Fruit fly (Drosophila melanogaster) whole organism, embryonic: ENCODE measurements around the gene CG33941.

Experiments used
- B-H2 ChIP-seq: fragments of 200-800 bp; sonication (Bioruptor generic); optimal IDR thresholded peaks from 2 replicates; lab custom pipeline; 2018; ENCODE audit warnings: missing biosample characterization, mild to moderate bottlenecking, missing genetic modification characterization
- BEAF-32 ChIP-seq: fragments of 200-800 bp; sonication (Bioruptor generic); optimal IDR thresholded peaks from 3 replicates; lab custom pipeline; 2017; ENCODE audit warnings: missing biosample characterization, missing genetic modification characterization, mild to moderate bottlenecking, moderate library complexity, missing genetic modification reagents
- CG10366 ChIP-seq: fragments of 200-800 bp; sonication (Bioruptor generic); IDR thresholded peaks from 2 replicates; pipeline ENCODE4 v1.3.6; 2022; ENCODE audit warnings: missing biosample characterization, missing genetic modification characterization
- CG11456 ChIP-seq: fragments of 200-800 bp; sonication (Bioruptor generic); IDR thresholded peaks from 3 replicates; pipeline ENCODE4 v1.3.6; 2022; ENCODE audit warnings: missing biosample characterization, missing genetic modification characterization
- CG11723 ChIP-seq: fragments of 200-800 bp; sonication (Bioruptor generic); optimal IDR thresholded peaks from 2 replicates; lab custom pipeline; 2017; ENCODE audit warnings: missing biosample characterization, mild to moderate bottlenecking, missing genetic modification characterization
- CG12391 ChIP-seq: fragments of 200-800 bp; sonication (Bioruptor generic); optimal IDR thresholded peaks from 3 replicates; lab custom pipeline; 2018; ENCODE audit warnings: missing biosample characterization, mild to moderate bottlenecking, missing genetic modification characterization, moderate library complexity
- CG12659 ChIP-seq: fragments of 200-800 bp; sonication (Bioruptor generic); optimal IDR thresholded peaks from 3 replicates; lab custom pipeline; 2017; ENCODE audit warnings: mild to moderate bottlenecking, missing biosample characterization, missing genetic modification reagents, missing genetic modification characterization
- CG13894 ChIP-seq: fragments of 200-800 bp; sonication (Bioruptor generic); optimal IDR thresholded peaks from 3 replicates; lab custom pipeline; 2018; ENCODE audit warnings: missing biosample characterization, mild to moderate bottlenecking, missing genetic modification characterization, moderate library complexity
- CG15601 ChIP-seq: fragments of 200-800 bp; sonication (Bioruptor generic); optimal IDR thresholded peaks from 3 replicates; lab custom pipeline; 2019; ENCODE audit warnings: missing biosample characterization, mild to moderate bottlenecking, missing genetic modification characterization, moderate library complexity
- CG1603 ChIP-seq: fragments of 200-800 bp; sonication (Bioruptor generic); optimal IDR thresholded peaks from 2 replicates; lab custom pipeline; 2019; ENCODE audit warnings: missing biosample characterization, mild to moderate bottlenecking, missing genetic modification characterization, moderate library complexity
- CG16815 ChIP-seq: fragments of 200-800 bp; sonication (Bioruptor generic); optimal IDR thresholded peaks from 3 replicates; lab custom pipeline; 2017; ENCODE audit warnings: missing biosample characterization, mild to moderate bottlenecking, missing genetic modification characterization
- CG17359 ChIP-seq: fragments of 200-800 bp; sonication (Bioruptor generic); optimal IDR thresholded peaks from 3 replicates; lab custom pipeline; 2018; ENCODE audit warnings: missing biosample characterization, mild to moderate bottlenecking, missing genetic modification characterization, moderate library complexity
- CG17361 ChIP-seq: fragments of 200-800 bp; sonication (Bioruptor generic); IDR thresholded peaks from 3 replicates; pipeline ENCODE4 v1.3.6; 2022; ENCODE audit warnings: missing biosample characterization, missing genetic modification characterization
- CG17802 ChIP-seq: fragments of 200-800 bp; sonication (Bioruptor generic); optimal IDR thresholded peaks from 2 replicates; lab custom pipeline; 2018; ENCODE audit warnings: missing biosample characterization, mild to moderate bottlenecking, missing genetic modification characterization, moderate library complexity
- CG17829 ChIP-seq: fragments of 200-800 bp; optimal IDR thresholded peaks from 2 replicates; lab custom pipeline; 2019; ENCODE audit warnings: missing biosample characterization, mild to moderate bottlenecking, missing genetic modification characterization, moderate library complexity
- CG17912 ChIP-seq: fragments of 200-800 bp; sonication (Bioruptor generic); optimal IDR thresholded peaks from 2 replicates; lab custom pipeline; 2018; ENCODE audit warnings: missing biosample characterization, mild to moderate bottlenecking, missing genetic modification characterization
- CG18476 ChIP-seq: fragments of 200-800 bp; sonication (Bioruptor generic); optimal IDR thresholded peaks from 2 replicates; lab custom pipeline; 2016; ENCODE audit warnings: missing biosample characterization, mild to moderate bottlenecking, missing genetic modification characterization
- CG2120 ChIP-seq: fragments of 200-800 bp; sonication (Bioruptor generic); optimal IDR thresholded peaks from 3 replicates; lab custom pipeline; 2016; ENCODE audit warnings: missing biosample characterization, missing genetic modification characterization
- CG2199 ChIP-seq: fragments of 200-800 bp; sonication (Bioruptor generic); IDR thresholded peaks from 3 replicates; pipeline ENCODE4 v1.3.6; 2022; ENCODE audit warnings: missing biosample characterization, missing genetic modification characterization
- CG2678 ChIP-seq: fragments of 200-800 bp; sonication (Bioruptor generic); optimal IDR thresholded peaks from 3 replicates; lab custom pipeline; 2019; ENCODE audit warnings: missing biosample characterization, mild to moderate bottlenecking, missing genetic modification characterization, moderate library complexity
- CG2712 ChIP-seq: fragments of 200-800 bp; optimal IDR thresholded peaks from 3 replicates; lab custom pipeline; 2019; ENCODE audit warnings: missing biosample characterization, mild to moderate bottlenecking, missing genetic modification characterization, moderate library complexity
- CG30403 ChIP-seq: fragments of 200-800 bp; sonication (Bioruptor generic); optimal IDR thresholded peaks from 3 replicates; lab custom pipeline; 2016; ENCODE audit warnings: missing biosample characterization, missing genetic modification characterization
- CG31441 ChIP-seq: fragments of 200-800 bp; sonication (Bioruptor generic); IDR thresholded peaks from 2 replicates; pipeline ENCODE4 v1.3.6; 2022; ENCODE audit warnings: missing biosample characterization, missing genetic modification characterization
- CG3995 ChIP-seq: fragments of 200-800 bp; sonication (Bioruptor generic); optimal IDR thresholded peaks from 3 replicates; lab custom pipeline; 2016; ENCODE audit warnings: missing biosample characterization, missing genetic modification characterization
- CG4328 ChIP-seq: fragments of 200-800 bp; sonication (Bioruptor generic); optimal IDR thresholded peaks from 3 replicates; lab custom pipeline; 2017; ENCODE audit warnings: missing biosample characterization, missing genetic modification reagents, missing genetic modification characterization
- CG7786 ChIP-seq: fragments of 200-800 bp; sonication (Bioruptor generic); optimal IDR thresholded peaks from 2 replicates; lab custom pipeline; 2016; ENCODE audit warnings: missing biosample characterization, missing genetic modification characterization
- CG8281 ChIP-seq: fragments of 200-800 bp; sonication (Bioruptor generic); optimal IDR thresholded peaks from 2 replicates; lab custom pipeline; 2018; ENCODE audit warnings: missing biosample characterization, mild to moderate bottlenecking, missing genetic modification characterization, moderate library complexity
- Doc3 ChIP-seq: fragments of 200-800 bp; sonication (Bioruptor generic); IDR thresholded peaks from 3 replicates; pipeline ENCODE4 v1.3.6; 2022; ENCODE audit warnings: missing biosample characterization, missing genetic modification characterization; ENCODE audit not compliant: partially characterized antibody
- Elba2 ChIP-seq: fragments of 200-800 bp; sonication (Bioruptor generic); optimal IDR thresholded peaks from 3 replicates; lab custom pipeline; 2016; ENCODE audit warnings: missing biosample characterization, missing genetic modification characterization
- HmgZ ChIP-seq: fragments of 200-800 bp; sonication (Bioruptor generic); optimal IDR thresholded peaks from 2 replicates; lab custom pipeline; 2018; ENCODE audit warnings: missing biosample characterization, mild to moderate bottlenecking, missing genetic modification characterization
- Hr3 ChIP-seq: fragments of 200-800 bp; sonication (Bioruptor generic); optimal IDR thresholded peaks from 3 replicates; lab custom pipeline; 2016; ENCODE audit warnings: missing biosample characterization, missing genetic modification characterization
- Lhr ChIP-seq: fragments of 200-800 bp; sonication (Bioruptor generic); optimal IDR thresholded peaks from 3 replicates; lab custom pipeline; 2017; ENCODE audit warnings: mild to moderate bottlenecking, missing biosample characterization, missing genetic modification reagents, missing genetic modification characterization
- MESR4 ChIP-seq: fragments of 200-800 bp; sonication (Bioruptor generic); optimal IDR thresholded peaks from 2 replicates; lab custom pipeline; 2018; ENCODE audit warnings: missing biosample characterization, mild to moderate bottlenecking, missing genetic modification characterization, moderate library complexity
- Taf1 ChIP-seq: fragments of 200-800 bp; sonication (Bioruptor generic); IDR thresholded peaks from 2 replicates; pipeline ENCODE4 v1.3.6; 2022; ENCODE audit warnings: missing biosample characterization, missing genetic modification characterization
- Xbp1 ChIP-seq: fragments of 200-800 bp; sonication (Bioruptor generic); optimal IDR thresholded peaks from 3 replicates; lab custom pipeline; 2016; ENCODE audit warnings: missing biosample characterization, mild to moderate bottlenecking, missing genetic modification characterization
- abd-A ChIP-seq: fragments of 200-800 bp; sonication (Bioruptor generic); optimal IDR thresholded peaks from 3 replicates; lab custom pipeline; 2019; ENCODE audit warnings: missing biosample characterization, mild to moderate bottlenecking, missing genetic modification characterization, moderate library complexity
- bab2 ChIP-seq: fragments of 200-800 bp; sonication (Bioruptor generic); optimal IDR thresholded peaks from 2 replicates; lab custom pipeline; 2016; ENCODE audit warnings: missing biosample characterization, missing genetic modification characterization
- dmrt11E ChIP-seq: fragments of 200-800 bp; sonication (Bioruptor generic); optimal IDR thresholded peaks from 3 replicates; lab custom pipeline; 2018; ENCODE audit warnings: missing biosample characterization, mild to moderate bottlenecking, missing genetic modification characterization, moderate library complexity
- dysf ChIP-seq: fragments of 200-800 bp; sonication (Bioruptor generic); IDR thresholded peaks from 3 replicates; pipeline ENCODE4 v1.3.6; 2022; ENCODE audit warnings: missing biosample characterization, missing genetic modification characterization
- gem ChIP-seq: fragments of 200-800 bp; sonication (Bioruptor generic); optimal IDR thresholded peaks from 2 replicates; lab custom pipeline; 2019; ENCODE audit warnings: missing biosample characterization, mild to moderate bottlenecking, missing genetic modification characterization, moderate library complexity
- nom ChIP-seq: fragments of 200-800 bp; sonication (Bioruptor generic); optimal IDR thresholded peaks from 2 replicates; lab custom pipeline; 2017; ENCODE audit warnings: missing biosample characterization, missing genetic modification characterization, mild to moderate bottlenecking, moderate library complexity, missing genetic modification reagents
- pfk ChIP-seq: fragments of 200-800 bp; sonication (Bioruptor generic); optimal IDR thresholded peaks from 2 replicates; lab custom pipeline; 2018; ENCODE audit warnings: missing biosample characterization, mild to moderate bottlenecking, missing genetic modification characterization, moderate library complexity
- phol ChIP-seq: fragments of 200-800 bp; sonication (Bioruptor generic); optimal IDR thresholded peaks from 3 replicates; lab custom pipeline; 2018; ENCODE audit warnings: missing biosample characterization, mild to moderate bottlenecking, missing genetic modification characterization, moderate library complexity
- pzg ChIP-seq: fragments of 200-800 bp; sonication (Bioruptor generic); optimal IDR thresholded peaks from 3 replicates; lab custom pipeline; 2018; ENCODE audit warnings: missing biosample characterization, mild to moderate bottlenecking, missing genetic modification characterization, moderate library complexity
- sc ChIP-seq, 3 experiments: fragments of >200 bp in 2 of 3; fragments of 200-800 bp in 1 of 3; sonication (Bioruptor generic) in 1 of 3; optimal IDR thresholded peaks; 2 replicates in 2 of 3; 3 replicates in 1 of 3; lab custom pipeline; 2017; ENCODE audit warnings: mild to moderate bottlenecking in 1 of 3, missing biosample characterization in 1 of 3, missing genetic modification characterization in 1 of 3, missing genetic modification reagents in 1 of 3
- sqz ChIP-seq: fragments of 200-800 bp; sonication (Bioruptor generic); optimal IDR thresholded peaks from 3 replicates; lab custom pipeline; 2018; ENCODE audit warnings: missing biosample characterization, mild to moderate bottlenecking, missing genetic modification characterization
- tap ChIP-seq: fragments of 200-800 bp; optimal IDR thresholded peaks from 3 replicates; lab custom pipeline; 2019; ENCODE audit warnings: missing biosample characterization, mild to moderate bottlenecking, missing genetic modification characterization, moderate library complexity
- trem ChIP-seq: fragments of 200-800 bp; optimal IDR thresholded peaks from 3 replicates; lab custom pipeline; 2019; ENCODE audit warnings: missing biosample characterization, mild to moderate bottlenecking, missing genetic modification characterization, moderate library complexity

Gene CG33941

dm6 chr4:443592-444257, 23.6 kb upstream of the CG33941 start, which contains the start of gene lgs:
Gene lgs, minus strand, starts transcription at chr4:443911.
- TF ChIP-seq sc (optimal IDR thresholded peaks at IDR 0.05; lab: Kevin White, UChicago) (no peak), sc (GFP tag; optimal IDR thresholded peaks at IDR 0.05; lab: Kevin White, UChicago) (peak; percentile 8), B-H2 (peak; percentile 16), gem (peak; percentile 53), nom (GFP tag; lab: Kevin White, UChicago) (no peak), BEAF-32 (GFP tag; lab: Kevin White, UChicago) (peak; percentile 15), CG11723 (GFP tag; lab: Kevin White, UChicago) (peak; percentile 71), phol (tag; lab: Kevin White, UChicago) (peak; percentile 52), Taf1 (GFP tag; lab: Robert Waterston, UW) (0 out of 2 replicates have a peak, but pooled peaks have one; percentile 7), CG13894 (tag; lab: Kevin White, UChicago) (peak; percentile 10), CG2678 (tag; lab: Kevin White, UChicago) (no peak), CG2120 (GFP tag; lab: Kevin White, UChicago) (peak; percentile 58), pzg (GFP tag; lab: Kevin White, UChicago) (peak; percentile 56), CG31441 (GFP tag; lab: Robert Waterston, UW) (no peak), CG10366 (GFP tag; lab: Robert Waterston, UW) (no peak), pfk (GFP tag; lab: Kevin White, UChicago) (peak; percentile 79), CG8281 (tag; lab: Kevin White, UChicago) (no peak), CG12659 (GFP tag; lab: Kevin White, UChicago) (peak; percentile 74), CG18476 (GFP tag; lab: Kevin White, UChicago) (peak; percentile 3), Elba2 (GFP tag; lab: Kevin White, UChicago) (peak; percentile 59), CG2712 (peak; percentile 34), Doc3 (no peak), trem (tag; lab: Kevin White, UChicago) (peak; percentile 21), CG11456 (GFP tag; lab: Robert Waterston, UW) (no peak), CG16815 (GFP tag; lab: Kevin White, UChicago) (peak; percentile 15), CG7786 (GFP tag; lab: Kevin White, UChicago) (peak; percentile 3), CG30403 (GFP tag; lab: Kevin White, UChicago) (peak; percentile 30), dmrt11E (tag; lab: Kevin White, UChicago) (peak; percentile 30), CG2199 (GFP tag; lab: Robert Waterston, UW) (0 out of 3 replicates have a peak, but pooled peaks have one; percentile 27), CG3995 (GFP tag; lab: Kevin White, UChicago) (no peak), dysf (GFP tag; lab: Robert Waterston, UW) (no peak), CG17359 (peak; percentile 26), abd-A (tag; lab: Kevin White, UChicago) (no peak), CG17802 (tag; lab: Kevin White, UChicago) (peak; percentile 97), CG1603 (peak; percentile 83), tap (no peak), Hr3 (peak; percentile 33), Lhr (GFP tag; lab: Kevin White, UChicago) (peak; percentile 52), CG4328 (GFP tag; lab: Kevin White, UChicago) (peak; percentile 36), MESR4 (GFP tag; lab: Kevin White, UChicago) (peak; percentile 95), CG17361 (GFP tag; lab: Robert Waterston, UW) (peak; percentile 68), CG15601 (peak; percentile 8), CG12391 (tag; lab: Kevin White, UChicago) (peak; percentile 42), sqz (GFP tag; lab: Kevin White, UChicago) (peak; percentile 73), Xbp1 (GFP tag; lab: Kevin White, UChicago) (peak; percentile 22), HmgZ (tag; lab: Kevin White, UChicago) (peak; percentile 11), bab2 (GFP tag; lab: Kevin White, UChicago) (peak; percentile 25), CG17912 (GFP tag; lab: Kevin White, UChicago) (no peak), CG17829 (tag; lab: Kevin White, UChicago) (peak; percentile 25)
